Fruit fly (Drosophila melanogaster) S2 (cell line): Measurements from ENCODE around the gene jus.

Source experiments
- CG8478 ChIP-seq: fragments of >200 bp; optimal IDR thresholded peaks from 2 replicates; lab custom pipeline; 2018
- CTCF ChIP-seq, 2 experiments: fragments of >200 bp; optimal IDR thresholded peaks; 2 replicates each; lab custom pipeline; 2018

Gene jus

DNA sequence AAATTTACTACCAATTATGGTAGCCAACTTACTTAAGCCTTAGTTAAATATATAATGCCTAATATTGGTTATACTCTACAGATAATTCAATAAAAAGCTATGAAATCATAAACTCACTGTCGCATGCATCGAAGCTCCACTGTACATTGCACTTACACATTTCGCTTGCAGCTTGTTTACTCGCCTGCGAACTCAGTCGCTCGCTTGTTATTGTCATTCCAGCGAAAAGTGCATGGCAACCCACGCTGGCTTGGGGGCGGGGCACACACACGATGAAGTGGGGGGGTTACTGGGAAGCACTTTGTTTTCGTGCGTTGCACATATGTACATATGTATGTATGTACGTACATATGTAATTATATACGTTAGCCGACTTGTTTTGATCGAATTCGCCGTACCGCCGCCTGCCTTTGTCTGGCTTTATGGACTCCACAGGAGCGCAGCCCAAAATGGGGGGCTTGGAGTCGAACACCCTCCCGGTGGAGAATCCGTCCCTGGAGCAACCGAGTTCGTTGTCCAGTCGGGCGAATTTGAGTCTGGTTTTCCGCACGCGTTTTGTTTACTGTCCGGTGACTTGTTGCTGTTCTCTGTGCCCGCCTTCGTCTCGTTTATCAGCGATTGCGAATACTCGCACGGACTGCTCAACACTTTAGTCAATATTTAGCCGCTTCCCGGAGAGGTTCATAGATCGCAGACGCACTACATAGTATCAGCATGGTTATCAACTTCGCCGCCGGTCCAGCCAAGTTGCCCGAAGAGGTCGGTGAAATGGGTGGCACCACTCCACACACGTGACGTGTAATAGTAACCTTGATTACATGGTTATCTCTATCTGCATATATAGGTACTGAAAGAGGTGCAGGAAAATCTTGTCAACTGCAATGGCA is 5.3 kb upstream of the jus start, which contains the start of gene CG11899:
Gene CG11899, plus strand, starts transcription at position 648 of the 887 bp plus-strand sequence.
- TF ChIP-seq CG8478 (lab: Kevin White, UChicago) (no peak), CTCF (optimal IDR thresholded peaks at IDR 0.05; lab: Kevin White, UChicago) (no peak)

DNA sequence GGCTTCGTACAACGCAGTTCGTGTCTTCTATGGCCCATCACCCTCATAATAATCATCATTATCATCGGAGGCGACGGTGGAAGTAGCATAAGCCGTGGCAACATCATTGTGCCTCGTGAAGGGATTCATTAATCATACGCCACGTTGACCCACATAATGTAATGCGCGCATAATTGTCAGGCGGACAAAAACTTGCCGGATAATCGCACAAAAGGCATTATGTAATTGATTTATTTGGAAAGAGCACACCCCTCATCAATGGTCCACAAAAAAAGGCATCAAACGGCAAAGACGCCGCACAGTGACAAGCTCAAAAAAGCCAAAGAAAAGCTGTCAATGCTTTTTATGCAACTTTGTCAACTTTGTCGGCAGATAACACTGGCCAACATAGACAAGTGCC is 3.5 kb upstream of the jus start:
- TF ChIP-seq CG8478 (lab: Kevin White, UChicago) (no peak), CTCF (optimal IDR thresholded peaks at IDR 0.05; lab: Kevin White, UChicago) (no peak)

dm6 chr3R:29196967-29197611 is 2.3 kb upstream of the jus start, which contains the start of gene CG14515:
CG14515 (plus strand) TSS chr3R:29197556.
- TF ChIP-seq CTCF (optimal IDR thresholded peaks at IDR 0.05; lab: Kevin White, UChicago), result no peak
- TF ChIP-seq CG8478 (lab: Kevin White, UChicago), result no peak

DNA sequence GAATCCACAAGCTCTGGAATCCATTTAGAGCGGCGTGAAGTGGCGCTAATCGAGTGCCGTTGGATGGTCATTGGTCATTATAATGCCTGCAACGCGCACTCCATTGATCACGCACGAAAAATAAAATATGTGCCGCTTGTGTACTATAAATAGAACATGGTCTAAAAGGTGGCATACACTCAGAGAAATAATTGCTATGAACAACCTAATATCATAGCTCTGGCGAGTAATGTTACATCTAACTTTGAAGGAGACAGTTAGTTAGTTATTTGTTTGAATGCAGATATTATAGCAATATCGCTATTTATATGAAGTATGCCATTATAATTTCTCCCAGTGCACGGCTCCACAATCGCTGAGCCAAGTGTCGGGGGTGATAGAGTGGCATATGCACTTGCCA is 3.8 kb downstream of the jus start:
- TF ChIP-seq CTCF (optimal IDR thresholded peaks at IDR 0.05; lab: Kevin White, UChicago) (no peak), CG8478 (lab: Kevin White, UChicago) (no peak)

DNA sequence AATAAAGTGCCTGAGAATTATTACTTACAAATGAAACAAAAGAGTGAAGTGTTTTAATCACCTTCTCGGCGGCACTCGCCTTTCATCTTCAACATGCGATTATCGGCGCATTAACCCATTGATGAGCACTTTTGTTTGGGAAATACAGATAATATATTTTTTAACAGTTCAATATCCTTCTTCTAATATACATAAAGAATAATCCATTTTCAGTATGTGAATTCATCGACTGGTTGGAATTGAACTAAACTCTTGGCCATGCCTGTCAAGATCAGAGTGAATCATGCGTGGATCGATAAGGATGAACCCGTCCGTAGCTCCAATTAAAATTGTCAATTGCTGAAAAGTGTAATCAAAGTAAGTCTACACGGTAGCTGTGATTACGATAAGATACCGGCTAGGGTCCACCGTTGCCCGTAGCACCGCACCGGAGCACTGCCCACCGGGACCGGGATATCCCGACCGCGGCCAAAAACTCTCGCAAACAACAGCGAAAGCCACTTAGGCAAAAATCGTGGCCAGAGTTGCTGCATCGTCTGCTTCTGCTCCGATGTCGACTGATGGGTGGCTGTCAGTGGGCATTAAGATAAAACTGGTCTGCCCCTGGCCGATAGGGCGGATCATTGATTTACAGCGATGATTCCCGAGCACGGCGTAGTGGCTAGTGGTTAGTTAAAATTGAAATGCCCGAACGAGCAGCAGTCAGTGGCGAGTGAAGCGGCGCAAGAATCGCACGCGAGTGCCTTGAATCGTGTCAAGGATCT is 29.7 kb downstream of the jus start, which contains the start of gene CG11898:
Gene CG11898, plus strand, starts transcription at position 714 of the 764 bp plus-strand sequence.
- TF ChIP-seq CTCF (optimal IDR thresholded peaks at IDR 0.05; lab: Kevin White, UChicago) (no peak), CG8478 (lab: Kevin White, UChicago) (no peak)

DNA sequence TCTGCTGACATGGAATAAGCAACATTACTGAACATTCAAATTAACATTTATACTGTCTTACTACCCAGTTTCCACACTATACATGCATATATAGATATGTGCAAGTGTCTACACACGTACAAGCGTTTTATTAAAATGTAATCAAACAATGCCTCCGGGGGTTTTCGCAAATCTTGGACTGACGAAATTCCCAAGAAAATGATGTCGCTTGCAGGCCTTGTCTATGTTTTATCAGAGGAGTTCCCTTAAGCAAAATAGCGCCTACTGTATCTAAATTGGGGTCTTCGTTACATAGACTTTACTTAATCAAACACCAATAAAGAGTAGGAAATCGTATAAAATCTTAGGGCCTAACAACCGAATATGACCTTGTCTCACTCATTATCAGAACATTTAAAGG is 35.2 kb downstream of the jus start:
- TF ChIP-seq CTCF (optimal IDR thresholded peaks at IDR 0.05; lab: Kevin White, UChicago), result no peak
- TF ChIP-seq CG8478 (lab: Kevin White, UChicago), result no peak

DNA sequence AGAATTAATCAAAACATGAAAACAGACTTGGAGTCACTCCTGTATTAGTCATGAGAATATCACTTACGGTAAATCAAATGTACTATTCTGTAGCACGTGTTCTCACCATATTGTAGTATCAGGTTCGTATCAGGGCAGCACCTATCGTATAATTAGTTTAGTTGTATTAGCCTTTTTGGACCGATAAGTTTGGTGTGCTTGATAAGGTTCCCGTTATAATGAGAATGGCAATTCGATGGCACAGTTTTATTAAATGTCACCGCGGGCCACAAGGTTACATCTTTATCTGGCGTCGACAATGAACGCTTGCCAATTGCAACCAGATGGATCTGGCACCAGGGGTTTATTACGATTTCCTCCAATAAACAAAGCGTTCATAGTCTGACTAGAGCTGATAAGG is 36.1 kb downstream of the jus start:
- TF ChIP-seq CG8478 (lab: Kevin White, UChicago), result no peak
- no peak for TF ChIP-seq CTCF (optimal IDR thresholded peaks at IDR 0.05; lab: Kevin White, UChicago)

- TF ChIP-seq CTCF (optimal IDR thresholded peaks at IDR 0.05; lab: Kevin White, UChicago) (no peak), CG8478 (lab: Kevin White, UChicago) (no peak)
Observed at dm6 chr3R:29157418-29158398, 37.1 kb downstream of the jus start, which contains the start of gene rdog. rdog (plus strand) TSS chr3R:29158122.

DNA sequence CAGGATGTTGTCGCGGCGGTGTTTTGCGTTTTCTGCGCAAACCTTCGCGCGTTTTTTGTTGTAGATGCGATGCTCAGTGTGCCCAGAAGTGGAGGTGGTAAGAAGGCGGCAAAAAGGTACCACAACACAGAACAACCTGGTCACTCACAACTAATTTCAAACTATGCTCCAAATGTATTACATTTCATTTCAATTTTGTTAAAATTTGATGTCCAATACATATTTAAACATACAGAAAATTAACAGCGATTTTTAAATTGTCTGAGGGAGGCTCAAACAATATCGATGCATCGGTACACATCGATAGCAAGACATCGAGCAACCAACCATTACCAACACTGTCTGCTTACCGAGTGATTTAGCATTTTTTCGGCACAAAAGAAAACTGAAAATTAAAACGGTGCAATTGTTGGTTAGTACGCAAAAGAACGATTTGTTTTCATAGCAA is 41.6 kb downstream of the jus start, which contains the start of the genes Slbp and Rpn2:
Gene Slbp, minus strand, starts transcription at position 70 of the 448 bp plus-strand sequence.
Gene Rpn2, plus strand, starts transcription at position 328 of the 448 bp plus-strand sequence.
- no peak for TF ChIP-seq CG8478 (lab: Kevin White, UChicago)
- no peak for TF ChIP-seq CTCF (optimal IDR thresholded peaks at IDR 0.05; lab: Kevin White, UChicago)

- TF ChIP-seq CG8478 (lab: Kevin White, UChicago), result no peak
- TF ChIP-seq CTCF (optimal IDR thresholded peaks at IDR 0.05; lab: Kevin White, UChicago), result no peak
Observed at dm6 chr3R:29151621-29152092, 43.1 kb downstream of the jus start, which contains the start of gene eIF2D. eIF2D (minus strand) TSS chr3R:29151794.

- TF ChIP-seq CG8478 (lab: Kevin White, UChicago) (no peak), CTCF (optimal IDR thresholded peaks at IDR 0.05; lab: Kevin White, UChicago) (peak; percentile 53 to 69)
Observed at dm6 chr3R:29148072-29148471, 46.7 kb downstream of the jus start, which contains the start of the genes CG11882 and Pglym78. CG11882 (minus strand) TSS chr3R:29148172. Pglym78 (plus strand) TSS chr3R:29148248.

- TF ChIP-seq CTCF (optimal IDR thresholded peaks at IDR 0.05; lab: Kevin White, UChicago), result no peak
- TF ChIP-seq CG8478 (lab: Kevin White, UChicago), result no peak
Observed at dm6 chr3R:29146710-29147109, 48.1 kb downstream of the jus start, which contains the start of gene CG14511. CG14511 (minus strand) TSS chr3R:29146893.
